Worm (Caenorhabditis elegans): Measurements from ENCODE around the gene T26A5.8.

DNA sequence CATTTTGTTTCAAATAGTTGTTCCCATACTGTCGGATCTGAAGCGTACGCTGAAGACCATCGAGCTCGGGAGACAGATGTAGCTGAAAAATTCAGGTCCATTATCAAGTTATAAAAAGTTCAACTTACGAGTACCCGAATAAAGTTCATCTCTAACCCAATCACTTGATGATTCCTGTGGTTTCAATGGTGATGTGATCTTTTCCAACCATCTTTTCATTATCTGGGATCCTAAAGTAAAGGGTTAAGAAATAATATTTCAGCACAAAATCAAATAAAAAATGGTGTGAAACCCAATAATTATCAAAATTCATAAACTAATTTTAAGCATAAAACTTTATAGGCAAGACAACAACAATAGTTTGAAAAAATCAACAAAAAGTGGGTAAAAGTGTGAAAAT, 35.5 kb downstream of the T26A5.8 start, which contains the start of gene C05D11.8:
- TF ChIP-seq sdc-2 (tag; optimal IDR thresholded peaks at IDR 0.05) = no peak
- TF ChIP-seq rnt-1 (tag; optimal IDR thresholded peaks at IDR 0.05) = no peak
- TF ChIP-seq pha-4 (tag; optimal IDR thresholded peaks at IDR 0.05) = no peak
- no peak for TF ChIP-seq lin-11 (tag; optimal IDR thresholded peaks at IDR 0.05)
- TF ChIP-seq hlh-30 (tag; optimal IDR thresholded peaks at IDR 0.05; ENCODE audit: insufficient read depth) = no peak
